Fruit fly (Drosophila melanogaster): Measurements from ENCODE around the gene raskol.

The raskol gene

dm6 chrX:17702738-17703570 lies 7.0 kb upstream of the raskol start, which contains the start of the genes CG8188 and par-6 (continued):
- TF ChIP-seq schlank (tag; optimal IDR thresholded peaks at IDR 0.05) (peak; percentile 76), z (GFP tag; IDR thresholded peaks at IDR 0.05) (no peak), tll (GFP tag; optimal IDR thresholded peaks at IDR 0.05) (peak in 1 of 2 experiments; percentile 50), amos (GFP tag; IDR thresholded peaks at IDR 0.05; ENCODE audit: partially characterized antibody) (peak; percentile 62), hkb (optimal IDR thresholded peaks at IDR 0.05) (peak; percentile 86), hkb (GFP tag; IDR thresholded peaks at IDR 0.05) (peak; percentile 86), ATbp (GFP tag; optimal IDR thresholded peaks at IDR 0.05) (peak; percentile 72), CG17612 (GFP tag; IDR thresholded peaks at IDR 0.05) (peak; percentile 53; the same call in 1 of the 2 replicates), Awh (GFP tag; IDR thresholded peaks at IDR 0.05) (peak; percentile 89), Hand (GFP tag; optimal IDR thresholded peaks at IDR 0.05) (peak; percentile 47), D19B (GFP tag; optimal IDR thresholded peaks at IDR 0.05) (peak; percentile 66), pros (GFP tag; optimal IDR thresholded peaks at IDR 0.05) (no peak), CG14441 (GFP tag; IDR thresholded peaks at IDR 0.05) (peak; percentile 90), Bgb (GFP tag; IDR thresholded peaks at IDR 0.05; ENCODE audit: partially characterized antibody) (peak; percentile 68), CG6272 (GFP tag; IDR thresholded peaks at IDR 0.05) (peak; percentile 81), CG1647 (GFP tag; optimal IDR thresholded peaks at IDR 0.05) (peak; percentile 86), ssp (GFP tag; IDR thresholded peaks at IDR 0.05) (peak; percentile 79), tgo (GFP tag; IDR thresholded peaks at IDR 0.05) (peak; percentile 88), ems (GFP tag; optimal IDR thresholded peaks at IDR 0.05) (peak; percentile 89), CG3726 (GFP tag; IDR thresholded peaks at IDR 0.05) (peak; percentile 77; the same call in 1 of the 3 replicates), usp (GFP tag; optimal IDR thresholded peaks at IDR 0.05) (no peak), CG2889 (GFP tag; IDR thresholded peaks at IDR 0.05) (peak; percentile 81), insv (GFP tag; optimal IDR thresholded peaks at IDR 0.05) (peak; percentile 63 to 92), gce (GFP tag; IDR thresholded peaks at IDR 0.05) (peak; percentile 74; the same call in 1 of the 3 replicates), CG4617 (GFP tag; optimal IDR thresholded peaks at IDR 0.05; ENCODE audit: borderline replicate concordance) (peak; percentile 35), CG17361 (GFP tag; IDR thresholded peaks at IDR 0.05) (peak; percentile 83), croc (GFP tag; conservative IDR thresholded peaks at IDR 0.05) (peak; percentile 78), Oaz (GFP tag; IDR thresholded peaks at IDR 0.05) (peak; percentile 66; the same call in 1 of the 2 replicates), slp2 (GFP tag; optimal IDR thresholded peaks at IDR 0.05) (peak; percentile 84), hth (optimal IDR thresholded peaks at IDR 0.05) (no peak), salm (tag; optimal IDR thresholded peaks at IDR 0.05) (peak; percentile 55), Xbp1 (GFP tag; optimal IDR thresholded peaks at IDR 0.05) (peak; percentile 93), CG15011 (GFP tag; optimal IDR thresholded peaks at IDR 0.05) (peak; percentile 49), CG1024 (GFP tag; IDR thresholded peaks at IDR 0.05) (peak; percentile 46), fu2 (GFP tag; optimal IDR thresholded peaks at IDR 0.05) (peak; percentile 87), zfh2 (GFP tag; optimal IDR thresholded peaks at IDR 0.05) (peak; percentile 88), zen2 (GFP tag; IDR thresholded peaks at IDR 0.05; ENCODE audit: partially characterized antibody) (no peak; the same call in 2 of the 3 replicates), CG8281 (tag; optimal IDR thresholded peaks at IDR 0.05) (peak; percentile 56), CG9437 (GFP tag; optimal IDR thresholded peaks at IDR 0.05) (peak; percentile 63), mirr (GFP tag; optimal IDR thresholded peaks at IDR 0.05) (peak; percentile 71), kah (GFP tag; optimal IDR thresholded peaks at IDR 0.05) (peak; percentile 62), fd96Cb (tag; optimal IDR thresholded peaks at IDR 0.05) (peak; percentile 84), abd-A (tag; optimal IDR thresholded peaks at IDR 0.05) (no peak), gfzf (GFP tag; optimal IDR thresholded peaks at IDR 0.05) (peak; percentile 62), CG7987 (GFP tag; optimal IDR thresholded peaks at IDR 0.05) (peak; percentile 31), CG13287 (GFP tag; IDR thresholded peaks at IDR 0.05; ENCODE audit: partially characterized antibody) (peak; percentile 75), CG12659 (GFP tag; optimal IDR thresholded peaks at IDR 0.05) (peak; percentile 88), odd (GFP tag; optimal IDR thresholded peaks at IDR 0.05) (peak; percentile 73), CG4854 (GFP tag; optimal IDR thresholded peaks at IDR 0.05) (peak; percentile 76)
